Worm (Caenorhabditis elegans): Measurements from ENCODE around the gene C06A1.7.

DNA sequence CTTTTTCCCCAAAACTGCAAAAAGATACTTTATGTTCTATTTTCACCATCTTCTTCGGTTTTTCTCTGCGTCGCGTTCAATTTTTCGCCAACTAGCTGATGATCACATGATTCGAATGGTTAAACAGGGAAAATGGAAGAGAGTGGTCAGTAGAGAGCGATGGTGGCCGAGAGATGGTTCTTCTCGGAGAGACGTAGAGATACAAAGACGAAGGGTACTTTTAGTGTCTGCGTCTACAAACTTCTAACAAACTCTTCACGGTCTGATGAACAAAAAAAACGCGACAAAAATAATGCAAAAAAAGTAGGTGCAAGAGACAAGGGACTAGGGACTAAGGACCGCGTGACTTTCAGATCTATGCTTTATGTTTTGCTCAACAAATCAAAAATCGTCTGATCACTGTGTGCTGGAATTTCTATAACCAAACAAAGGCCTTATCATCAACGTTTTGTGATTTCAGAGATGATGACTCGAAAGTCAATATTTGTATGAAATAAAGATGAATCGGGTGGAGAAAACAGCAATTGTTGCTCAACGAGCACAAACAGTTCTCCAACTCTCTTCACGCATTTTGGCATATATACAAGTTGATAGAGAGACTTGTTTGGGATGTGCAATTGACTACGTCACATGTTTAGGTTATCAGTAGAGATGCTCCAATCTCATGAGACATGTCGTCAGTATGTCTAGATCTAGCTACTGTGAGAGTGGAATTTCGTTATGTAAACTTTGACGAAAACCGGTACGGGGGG is 12.5 kb upstream of the C06A1.7 start:
- TF ChIP-seq ama-1 (optimal IDR thresholded peaks at IDR 0.05) (peak; percentile 92), ztf-4 (tag; optimal IDR thresholded peaks at IDR 0.05) (peak; percentile 97), nhr-10 (tag; optimal IDR thresholded peaks at IDR 0.05) (peak; percentile 10), lin-39 (tag; optimal IDR thresholded peaks at IDR 0.05) (no peak)

Measured in whole organism, L2 larva.